Fruit fly (Drosophila melanogaster): Measurements from ENCODE around the gene CG15005.

CG15005 gene

dm6 chr3L:4169957-4170651 lies 34.0 kb downstream of the CG15005 start, which contains the start of gene Ero1L (continued):
- peak; percentile 52; the same call in 1 of the 2 replicates for TF ChIP-seq rib (GFP tag; IDR thresholded peaks at IDR 0.05)
- TF ChIP-seq run (tag; optimal IDR thresholded peaks at IDR 0.05) = no peak
- peak; percentile 16 for TF ChIP-seq CG30403 (GFP tag; optimal IDR thresholded peaks at IDR 0.05)
- peak; percentile 26; the same call in 1 of the 2 replicates for TF ChIP-seq onecut (GFP tag; IDR thresholded peaks at IDR 0.05)
- peak; percentile 55 for TF ChIP-seq CG12391 (tag; optimal IDR thresholded peaks at IDR 0.05)
- peak; percentile 5 for TF ChIP-seq CG3281 (GFP tag; optimal IDR thresholded peaks at IDR 0.05)
- peak; percentile 64 for TF ChIP-seq Med (GFP tag)
- TF ChIP-seq CTCF (GFP tag; optimal IDR thresholded peaks at IDR 0.05) = peak; percentile 14
- TF ChIP-seq pros (GFP tag; optimal IDR thresholded peaks at IDR 0.05) = no peak
- no peak for TF ChIP-seq grn (GFP tag; optimal IDR thresholded peaks at IDR 0.05)
- peak; percentile 25 for TF ChIP-seq CG1602 (GFP tag; optimal IDR thresholded peaks at IDR 0.05)
- TF ChIP-seq Mad (GFP tag; optimal IDR thresholded peaks at IDR 0.05) = no peak
- TF ChIP-seq CG4730 (GFP tag; IDR thresholded peaks at IDR 0.05) = no peak
- TF ChIP-seq CG11247 (GFP tag; IDR thresholded peaks at IDR 0.05) = peak; percentile 36; the same call in 1 of the 2 replicates
- no peak for TF ChIP-seq gt (GFP tag; IDR thresholded peaks at IDR 0.05)
- TF ChIP-seq Chrac-16 (GFP tag; optimal IDR thresholded peaks at IDR 0.05) = no peak
- TF ChIP-seq CG17829 (tag; optimal IDR thresholded peaks at IDR 0.05) = peak; percentile 52
- peak; percentile 43; the same call in 1 of the 2 replicates for TF ChIP-seq Adf1 (GFP tag; IDR thresholded peaks at IDR 0.05)
- peak; percentile 98 for TF ChIP-seq CG7928 (GFP tag; optimal IDR thresholded peaks at IDR 0.05)
- TF ChIP-seq chm (GFP tag; IDR thresholded peaks at IDR 0.05) = 0 out of 2 replicates have a peak, but pooled peaks have one; percentile 6
- peak; percentile 6 for TF ChIP-seq CG33213 (GFP tag; optimal IDR thresholded peaks at IDR 0.05)
- TF ChIP-seq CG4707 (GFP tag; optimal IDR thresholded peaks at IDR 0.05) = no peak
- peak; percentile 21 for TF ChIP-seq CG17186 (GFP tag; optimal IDR thresholded peaks at IDR 0.05)
- peak; percentile 42 for TF ChIP-seq D19A (tag; optimal IDR thresholded peaks at IDR 0.05)
- peak; percentile 54 for TF ChIP-seq sens (GFP tag)
- TF ChIP-seq CG3163 (GFP tag; optimal IDR thresholded peaks at IDR 0.05) = peak; percentile 24
- peak; percentile 92 for TF ChIP-seq CG11696 (GFP tag; IDR thresholded peaks at IDR 0.05)
- peak; percentile 2 for TF ChIP-seq CG12071 (GFP tag; optimal IDR thresholded peaks at IDR 0.05)
- TF ChIP-seq CG10267 (tag; optimal IDR thresholded peaks at IDR 0.05) = peak; percentile 70
- TF ChIP-seq CG15601 (tag; optimal IDR thresholded peaks at IDR 0.05) = peak; percentile 45
- TF ChIP-seq Optix (GFP tag; IDR thresholded peaks at IDR 0.05) = no peak
- TF ChIP-seq dpn (GFP tag; optimal IDR thresholded peaks at IDR 0.05) = no peak
- no peak for TF ChIP-seq CG9817 (tag; optimal IDR thresholded peaks at IDR 0.05)
- peak; percentile 12 for TF ChIP-seq CG8944 (GFP tag; optimal IDR thresholded peaks at IDR 0.05)
- TF ChIP-seq CG5180 (GFP tag; optimal IDR thresholded peaks at IDR 0.05) = no peak
- no peak for TF ChIP-seq CG8089 (GFP tag; optimal IDR thresholded peaks at IDR 0.05)
- TF ChIP-seq Hr51 (GFP tag; optimal IDR thresholded peaks at IDR 0.05) = peak in 1 of 2 experiments; percentile 54
- TF ChIP-seq bowl (GFP tag; IDR thresholded peaks at IDR 0.05) = no peak
- TF ChIP-seq pzg (GFP tag; optimal IDR thresholded peaks at IDR 0.05) = peak; percentile 63
- no peak for TF ChIP-seq CG3838 (GFP tag; optimal IDR thresholded peaks at IDR 0.05)
- no peak for TF ChIP-seq gem (tag; optimal IDR thresholded peaks at IDR 0.05)
- peak; percentile 26 for TF ChIP-seq Hmr (GFP tag; optimal IDR thresholded peaks at IDR 0.05)
- peak; percentile 38 for TF ChIP-seq Dek (tag; optimal IDR thresholded peaks at IDR 0.05)
- TF ChIP-seq gfzf (GFP tag; optimal IDR thresholded peaks at IDR 0.05) = peak; percentile 87
- TF ChIP-seq phol (tag; optimal IDR thresholded peaks at IDR 0.05) = peak; percentile 85
- peak; percentile 44 for TF ChIP-seq vvl (GFP tag; IDR thresholded peaks at IDR 0.05)
- no peak for TF ChIP-seq CG10209 (GFP tag; optimal IDR thresholded peaks at IDR 0.05)
- peak; percentile 21 for TF ChIP-seq nerfin-1 (tag; optimal IDR thresholded peaks at IDR 0.05)
- peak; percentile 29 for TF ChIP-seq CG17359 (tag; optimal IDR thresholded peaks at IDR 0.05)
- TF ChIP-seq chinmo (GFP tag; IDR thresholded peaks at IDR 0.05; ENCODE audit: partially characterized antibody) = peak; percentile 48; the same call in 1 of the 4 replicates
